Fruit fly (Drosophila melanogaster) Kc167 (cell line): Measurements from ENCODE around the gene CG13919.

ENCODE experiments used
- Sin3A ChIP-seq: fragments of >200 bp; optimal IDR thresholded peaks from 2 replicates; lab custom pipeline; 2018; ENCODE audit warnings: missing external identifiers
- psq ChIP-seq: fragments of >200 bp; optimal IDR thresholded peaks from 2 replicates; lab custom pipeline; 2017; ENCODE audit warnings: missing external identifiers

DNA sequence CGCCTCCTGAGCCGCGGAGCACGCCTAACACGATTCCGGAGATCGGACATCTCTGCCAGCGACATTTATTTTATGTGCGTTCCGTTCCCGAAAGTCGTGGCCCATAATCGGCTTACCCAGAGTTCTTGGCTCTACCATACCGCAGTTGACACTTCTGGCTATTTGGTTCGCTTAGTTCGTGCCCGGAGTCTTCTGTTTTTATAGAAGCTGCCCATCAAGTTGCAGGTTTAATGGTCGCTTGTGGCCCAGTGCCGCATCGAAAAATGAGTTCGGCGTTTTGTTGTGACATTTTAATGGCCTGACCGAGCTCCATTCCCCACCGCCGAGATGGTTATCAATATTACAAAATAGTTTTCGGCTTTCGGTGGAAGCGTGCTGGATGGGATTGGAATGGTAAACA is 31.0 kb downstream of the CG13919 start:
- TF ChIP-seq Sin3A (no peak), psq (lab: Kevin White, UChicago) (no peak)
